Fruit fly (Drosophila melanogaster): ENCODE data around the gene CG13473.
A peak's percentile ranks its signal among the peaks of the same experiment; 100 is the strongest.

Gene CG13473

dm6 chr3L:14757464-14758384 lies 29.2 kb downstream of the CG13473 start, which contains the start of gene CG42507 (continued):
- TF ChIP-seq CG6175 (GFP tag; IDR thresholded peaks at IDR 0.05), result 0 out of 3 replicates have a peak, but pooled peaks have one; percentile 18
- TF ChIP-seq CG7271 (tag; optimal IDR thresholded peaks at IDR 0.05), result peak; percentile 33
- no peak for TF ChIP-seq pan (optimal IDR thresholded peaks at IDR 0.05)
- peak in 1 of 2 experiments; percentile 41 for TF ChIP-seq pan (GFP tag; optimal IDR thresholded peaks at IDR 0.05 in 1 of 2, IDR thresholded peaks at IDR 0.05 in 1 of 2)
- peak; percentile 61 for TF ChIP-seq CG7987 (GFP tag; optimal IDR thresholded peaks at IDR 0.05)
- peak; percentile 48 for TF ChIP-seq CG6765 (GFP tag; optimal IDR thresholded peaks at IDR 0.05)
- TF ChIP-seq Bgb (GFP tag; IDR thresholded peaks at IDR 0.05; ENCODE audit: partially characterized antibody), result 0 out of 2 replicates have a peak, but pooled peaks have one; percentile 21
- no peak for TF ChIP-seq CG13775 (GFP tag; optimal IDR thresholded peaks at IDR 0.05)
- peak; percentile 80 for TF ChIP-seq CG12071 (GFP tag; optimal IDR thresholded peaks at IDR 0.05)
- TF ChIP-seq CG3407 (GFP tag; optimal IDR thresholded peaks at IDR 0.05), result no peak
- TF ChIP-seq Poxn (GFP tag; IDR thresholded peaks at IDR 0.05), result no peak
- TF ChIP-seq pfk (GFP tag; optimal IDR thresholded peaks at IDR 0.05), result peak; percentile 65
- no peak for TF ChIP-seq fru (optimal IDR thresholded peaks at IDR 0.05)
- TF ChIP-seq dmrt11E (tag; optimal IDR thresholded peaks at IDR 0.05), result no peak
- TF ChIP-seq CG3065 (GFP tag; optimal IDR thresholded peaks at IDR 0.05), result no peak
- no peak for TF ChIP-seq Hr3 (GFP tag; optimal IDR thresholded peaks at IDR 0.05)
- TF ChIP-seq NFAT (GFP tag; IDR thresholded peaks at IDR 0.05), result peak; percentile 32; the same call in 1 of the 2 replicates
- no peak for TF ChIP-seq CG17328 (GFP tag; IDR thresholded peaks at IDR 0.05)
- TF ChIP-seq jigr1 (GFP tag; IDR thresholded peaks at IDR 0.05), result no peak
- TF ChIP-seq vnd (GFP tag; IDR thresholded peaks at IDR 0.05; ENCODE audit: partially characterized antibody), result no peak
- no peak; the same call in 1 of the 3 replicates for TF ChIP-seq so (GFP tag; IDR thresholded peaks at IDR 0.05)
- peak; percentile 13 for TF ChIP-seq TFAM (GFP tag; optimal IDR thresholded peaks at IDR 0.05)
- TF ChIP-seq Oaz (GFP tag; IDR thresholded peaks at IDR 0.05), result no peak
- TF ChIP-seq CG12391 (tag; optimal IDR thresholded peaks at IDR 0.05), result peak; percentile 4
- TF ChIP-seq az2 (GFP tag; optimal IDR thresholded peaks at IDR 0.05), result no peak
- peak; percentile 33 for TF ChIP-seq CG13424 (tag; optimal IDR thresholded peaks at IDR 0.05)
- no peak for TF ChIP-seq CG5245 (GFP tag; optimal IDR thresholded peaks at IDR 0.05)
- TF ChIP-seq zf30C (GFP tag; optimal IDR thresholded peaks at IDR 0.05), result peak; percentile 41
- peak; percentile 68; the same call in 2 of the 4 replicates for TF ChIP-seq chinmo (GFP tag; IDR thresholded peaks at IDR 0.05; ENCODE audit: partially characterized antibody)
- TF ChIP-seq GATAe (GFP tag; conservative IDR thresholded peaks at IDR 0.05), result no peak
- TF ChIP-seq NfI (GFP tag; optimal IDR thresholded peaks at IDR 0.05), result peak; percentile 48
- TF ChIP-seq CG4404 (GFP tag; IDR thresholded peaks at IDR 0.05), result no peak
- TF ChIP-seq jing (GFP tag; optimal IDR thresholded peaks at IDR 0.05), result no peak
- TF ChIP-seq Antp (GFP tag; optimal IDR thresholded peaks at IDR 0.05), result no peak
- peak; percentile 66 for TF ChIP-seq CG18619 (GFP tag; optimal IDR thresholded peaks at IDR 0.05)
- TF ChIP-seq PHDP (tag; optimal IDR thresholded peaks at IDR 0.05), result peak; percentile 49
- TF ChIP-seq CG7745 (tag; optimal IDR thresholded peaks at IDR 0.05), result peak; percentile 32
- TF ChIP-seq Ada2b (GFP tag; IDR thresholded peaks at IDR 0.05), result 0 out of 2 replicates have a peak, but pooled peaks have one; percentile 18
- TF ChIP-seq Ets97D (GFP tag; optimal IDR thresholded peaks at IDR 0.05), result no peak

dm6 chr3L:14758730-14759096 lies 30.2 kb downstream of the CG13473 start:
- TF ChIP-seq oc (tag; optimal IDR thresholded peaks at IDR 0.05) (no peak), CG3163 (GFP tag; optimal IDR thresholded peaks at IDR 0.05) (peak; percentile 80), scrt (GFP tag; optimal IDR thresholded peaks at IDR 0.05) (peak; percentile 65), CG13123 (GFP tag; optimal IDR thresholded peaks at IDR 0.05) (no peak), MTF-1 (GFP tag; optimal IDR thresholded peaks at IDR 0.05; ENCODE audit: borderline replicate concordance) (no peak), CG8089 (GFP tag; optimal IDR thresholded peaks at IDR 0.05) (no peak), Dll (GFP tag; IDR thresholded peaks at IDR 0.05; ENCODE audit: partially characterized antibody) (0 out of 4 replicates have a peak, but pooled peaks have one; percentile 12), Trl (optimal IDR thresholded peaks at IDR 0.05) (peak in 1 of 2 experiments; percentile 88), Trl (GFP tag; optimal IDR thresholded peaks at IDR 0.05) (no peak)
